Worm (Caenorhabditis elegans) whole organism, young adult: ENCODE results near the gene Y71H2AM.14.

Source experiments
- F57A8.1 ChIP-seq: fragments of 200-800 bp; sonication (Bioruptor generic); optimal IDR thresholded peaks from 2 replicates; lab custom pipeline; 2018; ENCODE audit warnings: mild to moderate bottlenecking, missing genetic modification characterization, moderate library complexity, missing compliant biosample characterization
- Y53G8AR.9 ChIP-seq: fragments of 200-800 bp; sonication (Bioruptor generic); conservative IDR thresholded peaks from 2 replicates; pipeline ENCODE4 v1.3.6; 2022; ENCODE audit warnings: missing genetic modification reagents, missing genetic modification characterization, missing compliant biosample characterization
- aptf-2 ChIP-seq: fragments of 200-800 bp; sonication (Bioruptor generic); conservative IDR thresholded peaks from 2 replicates; pipeline ENCODE4 v1.3.6; 2022; ENCODE audit warnings: missing genetic modification reagents, missing genetic modification characterization, missing compliant biosample characterization
- ceh-91 ChIP-seq: fragments of 200-800 bp; sonication (Bioruptor generic); IDR thresholded peaks from 2 replicates; pipeline ENCODE4 v1.3.6; 2022; ENCODE audit warnings: missing genetic modification reagents, missing genetic modification characterization, missing compliant biosample characterization
- ekl-4 ChIP-seq: fragments of 200-800 bp; sonication (Bioruptor generic); IDR thresholded peaks from 2 replicates; pipeline ENCODE4 v1.3.6; 2022; ENCODE audit warnings: missing genetic modification reagents, missing genetic modification characterization, missing compliant biosample characterization
- hsf-1 ChIP-seq: fragments of 200-800 bp; sonication (Bioruptor generic); IDR thresholded peaks from 2 replicates; pipeline ENCODE4 v1.3.6; 2022; ENCODE audit warnings: missing genetic modification reagents, missing genetic modification characterization, missing compliant biosample characterization
- lag-1 ChIP-seq: fragments of 200-800 bp; sonication (Bioruptor generic); IDR thresholded peaks from 2 replicates; pipeline ENCODE4 v1.3.6; 2022; ENCODE audit warnings: missing genetic modification reagents, missing genetic modification characterization, missing compliant biosample characterization
- nfya-1 ChIP-seq: sonication (generic microtip); optimal IDR thresholded peaks from 2 replicates; lab custom pipeline; 2017; ENCODE audit warnings: antibody characterized with exemption, missing compliant biosample characterization, missing genetic modification characterization, borderline replicate concordance; ENCODE audit not compliant: insufficient read depth
- nfya-2 ChIP-seq: fragments of 200-800 bp; sonication (Bioruptor generic); IDR thresholded peaks from 2 replicates; pipeline ENCODE4 v1.3.6; 2022; ENCODE audit warnings: missing genetic modification reagents, missing genetic modification characterization, missing compliant biosample characterization
- nhr-179 ChIP-seq: sonication (generic microtip); optimal IDR thresholded peaks from 2 replicates; lab custom pipeline; 2016; ENCODE audit warnings: mild to moderate bottlenecking, missing genetic modification characterization, missing compliant biosample characterization
- zfh-2 ChIP-seq: fragments of 200-800 bp; sonication (Bioruptor generic); conservative IDR thresholded peaks from 2 replicates; pipeline ENCODE4 v1.3.6; 2022; ENCODE audit warnings: missing genetic modification reagents, missing genetic modification characterization, missing compliant biosample characterization

DNA sequence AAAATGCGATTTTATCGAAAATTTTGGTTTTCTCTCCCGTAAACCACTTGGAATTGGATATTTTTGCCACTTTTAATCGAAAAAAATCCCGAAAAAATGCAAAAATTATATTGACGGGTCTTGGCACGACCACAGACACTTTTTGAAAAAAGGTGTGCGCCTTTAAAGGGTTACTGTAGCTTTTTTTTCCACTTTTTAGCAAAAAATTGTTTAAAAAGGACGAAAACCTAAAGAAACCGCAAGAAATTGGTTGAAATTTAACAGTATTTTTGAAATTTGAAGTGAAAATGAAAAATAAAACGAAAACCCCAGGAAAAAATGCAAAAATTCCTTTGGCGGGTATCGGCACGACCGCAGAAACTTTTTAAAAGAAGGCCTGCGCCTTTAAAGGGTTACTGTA, 35.4 kb upstream of the Y71H2AM.14 start:
- TF ChIP-seq ceh-91 (no peak), Y53G8AR.9 (GFP tag; lab: Robert Waterston, UW) (no peak), nhr-179 (tag; lab: Kevin White, UChicago) (no peak), zfh-2 (GFP tag; lab: Robert Waterston, UW) (no peak), hsf-1 (GFP tag; lab: Robert Waterston, UW) (no peak), nfya-2 (GFP tag; lab: Robert Waterston, UW) (no peak), ekl-4 (no peak), F57A8.1 (GFP tag; lab: Kevin White, UChicago) (no peak), nfya-1 (no peak), aptf-2 (no peak), lag-1 (GFP tag; lab: Robert Waterston, UW) (no peak)
